Fruit fly (Drosophila melanogaster): ENCODE data around the gene CG15369.

CG15369 gene

dm6 chrX:9201080-9201479 is 15.6 kb upstream of the CG15369 start (continued):
- TF ChIP-seq Scr (GFP tag; IDR thresholded peaks at IDR 0.05; ENCODE audit: partially characterized antibody) (no peak), peb (GFP tag; IDR thresholded peaks at IDR 0.05) (no peak), croc (GFP tag; conservative IDR thresholded peaks at IDR 0.05) (no peak), CG10274 (GFP tag; optimal IDR thresholded peaks at IDR 0.05) (no peak), Lim3 (GFP tag; IDR thresholded peaks at IDR 0.05) (peak; percentile 55; the same call in 1 of the 2 replicates), Pdp1 (GFP tag; optimal IDR thresholded peaks at IDR 0.05) (peak in 1 of 2 experiments; percentile 80), ranshi (GFP tag; IDR thresholded peaks at IDR 0.05) (no peak)

- TF ChIP-seq CG9437 (GFP tag; optimal IDR thresholded peaks at IDR 0.05): peak; percentile 51
- peak; percentile 41 for TF ChIP-seq mam (GFP tag; optimal IDR thresholded peaks at IDR 0.05)
- TF ChIP-seq aop (GFP tag; IDR thresholded peaks at IDR 0.05): no peak
- no peak for TF ChIP-seq CG8089 (GFP tag; optimal IDR thresholded peaks at IDR 0.05)
- no peak for TF ChIP-seq Mes4 (GFP tag; optimal IDR thresholded peaks at IDR 0.05)
- no peak for TF ChIP-seq jumu (GFP tag; optimal IDR thresholded peaks at IDR 0.05)
- TF ChIP-seq Lpt (GFP tag; optimal IDR thresholded peaks at IDR 0.05): no peak
- TF ChIP-seq CG6791 (GFP tag; IDR thresholded peaks at IDR 0.05; ENCODE audit: partially characterized antibody): no peak
- no peak for TF ChIP-seq CG4282 (GFP tag; optimal IDR thresholded peaks at IDR 0.05)
- no peak for TF ChIP-seq bbx (GFP tag; IDR thresholded peaks at IDR 0.05; ENCODE audit: partially characterized antibody)
- peak; percentile 71; the same call in 2 of the 3 replicates for TF ChIP-seq Aef1 (GFP tag; IDR thresholded peaks at IDR 0.05)
- TF ChIP-seq cas (GFP tag; IDR thresholded peaks at IDR 0.05): peak; percentile 76
- peak; percentile 69; the same call in 2 of the 3 replicates for TF ChIP-seq CG2889 (GFP tag; IDR thresholded peaks at IDR 0.05)
- no peak for TF ChIP-seq stwl (tag; optimal IDR thresholded peaks at IDR 0.05)
- TF ChIP-seq CG8924 (tag; optimal IDR thresholded peaks at IDR 0.05): peak; percentile 84
- TF ChIP-seq Side (GFP tag; optimal IDR thresholded peaks at IDR 0.05): no peak
- TF ChIP-seq H15 (GFP tag; IDR thresholded peaks at IDR 0.05): peak; percentile 70; the same call in 2 of the 3 replicates
- peak; percentile 40 for TF ChIP-seq Chrac-16 (GFP tag; optimal IDR thresholded peaks at IDR 0.05)
- no peak for TF ChIP-seq NC2α (GFP tag; optimal IDR thresholded peaks at IDR 0.05)
- peak; percentile 73 for TF ChIP-seq D19B (GFP tag; optimal IDR thresholded peaks at IDR 0.05)
- no peak for TF ChIP-seq slou (GFP tag; optimal IDR thresholded peaks at IDR 0.05)
- TF ChIP-seq CG11696 (GFP tag; IDR thresholded peaks at IDR 0.05): peak; percentile 72
- TF ChIP-seq Dll (GFP tag; IDR thresholded peaks at IDR 0.05; ENCODE audit: partially characterized antibody): no peak
- peak; percentile 87 for TF ChIP-seq Fer3 (tag; optimal IDR thresholded peaks at IDR 0.05)
- TF ChIP-seq eyg (GFP tag; optimal IDR thresholded peaks at IDR 0.05): no peak
- TF ChIP-seq CG32772 (GFP tag; IDR thresholded peaks at IDR 0.05): peak; percentile 65
- TF ChIP-seq tgo (GFP tag; IDR thresholded peaks at IDR 0.05): peak; percentile 82; the same call in 2 of the 3 replicates
- TF ChIP-seq Sox100B (GFP tag; optimal IDR thresholded peaks at IDR 0.05): peak; percentile 39
- peak; percentile 78; the same call in 2 of the 3 replicates for TF ChIP-seq otp (GFP tag; IDR thresholded peaks at IDR 0.05)
- 0 out of 2 replicates have a peak, but pooled peaks have one; percentile 49 for TF ChIP-seq CG17612 (GFP tag; IDR thresholded peaks at IDR 0.05)
- peak; percentile 18 for TF ChIP-seq CG13624 (GFP tag; optimal IDR thresholded peaks at IDR 0.05)
- no peak for TF ChIP-seq crp (GFP tag; optimal IDR thresholded peaks at IDR 0.05)
- no peak for TF ChIP-seq pum (GFP tag; optimal IDR thresholded peaks at IDR 0.05)
- no peak for TF ChIP-seq fd64A (GFP tag; optimal IDR thresholded peaks at IDR 0.05)
- TF ChIP-seq CG9876 (GFP tag; optimal IDR thresholded peaks at IDR 0.05): no peak
- peak; percentile 57; the same call in 1 of the 2 replicates for TF ChIP-seq GATAe (GFP tag; conservative IDR thresholded peaks at IDR 0.05)
- TF ChIP-seq HLH3B (GFP tag; IDR thresholded peaks at IDR 0.05): peak; percentile 67
- no peak for TF ChIP-seq chn (GFP tag; optimal IDR thresholded peaks at IDR 0.05)
- TF ChIP-seq Tbp (GFP tag; optimal IDR thresholded peaks at IDR 0.05): no peak
- peak; percentile 41 for TF ChIP-seq CG17829 (tag; optimal IDR thresholded peaks at IDR 0.05)
- no peak for TF ChIP-seq CG3407 (GFP tag; optimal IDR thresholded peaks at IDR 0.05)
- TF ChIP-seq CG13775 (GFP tag; optimal IDR thresholded peaks at IDR 0.05): peak; percentile 79
These were observed 14.6 kb upstream of the CG15369 start for dm6 chrX:9201866-9202681.

All from whole organism, embryonic.